Fruit fly (Drosophila melanogaster): Measurements from ENCODE around the gene CG32445.

Gene CG32445

DNA sequence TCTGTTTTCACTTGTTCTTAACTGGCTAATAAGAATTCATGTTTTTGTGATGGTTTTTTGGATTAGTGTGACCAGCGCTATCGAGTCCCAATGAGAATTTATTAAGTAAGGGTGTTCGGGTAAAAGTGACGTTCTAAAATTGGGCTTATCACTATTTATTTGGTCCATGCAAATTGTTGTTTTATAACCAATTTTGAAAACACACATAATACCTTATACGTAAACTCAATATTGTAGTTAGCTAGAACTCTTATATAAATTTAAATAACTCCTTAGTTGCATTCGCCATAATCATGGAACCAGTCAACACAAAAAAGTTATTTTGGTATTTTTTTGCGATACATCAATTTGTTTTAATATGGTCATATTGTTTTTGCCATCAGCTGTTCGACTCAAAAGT, 40.5 kb downstream of the CG32445 start, which contains the start of the genes Als2 and CG11248 (continued):
- TF ChIP-seq gcm (GFP tag; optimal IDR thresholded peaks at IDR 0.05) = no peak
- TF ChIP-seq Opbp (GFP tag; IDR thresholded peaks at IDR 0.05; ENCODE audit: partially characterized antibody) = no peak
- no peak for TF ChIP-seq prd (optimal IDR thresholded peaks at IDR 0.05)
- peak; percentile 84 for TF ChIP-seq prd (GFP tag; IDR thresholded peaks at IDR 0.05)
- peak; percentile 88 for TF ChIP-seq CG14710 (tag; optimal IDR thresholded peaks at IDR 0.05)
- no peak for TF ChIP-seq Tbp (GFP tag; optimal IDR thresholded peaks at IDR 0.05)
- TF ChIP-seq CG2120 (GFP tag; optimal IDR thresholded peaks at IDR 0.05) = peak; percentile 87
- TF ChIP-seq Bteb2 (GFP tag; optimal IDR thresholded peaks at IDR 0.05) = peak; percentile 73
- TF ChIP-seq Hr51 (GFP tag; optimal IDR thresholded peaks at IDR 0.05) = peak in 1 of 2 experiments; percentile 64
- peak; percentile 69; the same call in 2 of the 3 replicates for TF ChIP-seq CG34422 (GFP tag; IDR thresholded peaks at IDR 0.05)
- TF ChIP-seq rib (GFP tag; IDR thresholded peaks at IDR 0.05) = no peak
- no peak for TF ChIP-seq hkb (optimal IDR thresholded peaks at IDR 0.05)
- peak; percentile 61 for TF ChIP-seq hkb (GFP tag; IDR thresholded peaks at IDR 0.05)
- TF ChIP-seq CG17829 (tag; optimal IDR thresholded peaks at IDR 0.05) = peak; percentile 86
- peak; percentile 65 for TF ChIP-seq croc (GFP tag; conservative IDR thresholded peaks at IDR 0.05)
- peak; percentile 63; the same call in 1 of the 2 replicates for TF ChIP-seq al (GFP tag; IDR thresholded peaks at IDR 0.05)
- peak; percentile 77 for TF ChIP-seq az2 (GFP tag; optimal IDR thresholded peaks at IDR 0.05)
- TF ChIP-seq fu2 (GFP tag; optimal IDR thresholded peaks at IDR 0.05) = peak; percentile 63
- TF ChIP-seq HLH4C (GFP tag; IDR thresholded peaks at IDR 0.05; ENCODE audit: partially characterized antibody) = no peak
- peak; percentile 68 for TF ChIP-seq Fer2 (tag; optimal IDR thresholded peaks at IDR 0.05)
- TF ChIP-seq dysf (GFP tag; IDR thresholded peaks at IDR 0.05) = peak; percentile 76
- TF ChIP-seq Sry-δ (GFP tag; optimal IDR thresholded peaks at IDR 0.05) = peak; percentile 60
- TF ChIP-seq eyg (GFP tag; optimal IDR thresholded peaks at IDR 0.05) = peak; percentile 43
- peak; percentile 54; the same call in 1 of the 2 replicates for TF ChIP-seq HLH3B (GFP tag; IDR thresholded peaks at IDR 0.05)
- TF ChIP-seq Hsf (GFP tag; optimal IDR thresholded peaks at IDR 0.05) = peak; percentile 85
- TF ChIP-seq Oaz (GFP tag; IDR thresholded peaks at IDR 0.05) = 0 out of 2 replicates have a peak, but pooled peaks have one; percentile 27
- no peak for TF ChIP-seq sug (tag; optimal IDR thresholded peaks at IDR 0.05)
- no peak for TF ChIP-seq CG1529 (GFP tag; optimal IDR thresholded peaks at IDR 0.05)
- TF ChIP-seq lilli (GFP tag; optimal IDR thresholded peaks at IDR 0.05) = peak; percentile 80
- peak; percentile 64 for TF ChIP-seq vvl (GFP tag; IDR thresholded peaks at IDR 0.05)
- peak; percentile 73 for TF ChIP-seq CG32532 (GFP tag; IDR thresholded peaks at IDR 0.05)
- TF ChIP-seq CG5245 (GFP tag; optimal IDR thresholded peaks at IDR 0.05) = peak; percentile 51
- no peak for TF ChIP-seq Mrtf (GFP tag; IDR thresholded peaks at IDR 0.05)
- TF ChIP-seq Sox100B (GFP tag; optimal IDR thresholded peaks at IDR 0.05) = no peak
- TF ChIP-seq D (optimal IDR thresholded peaks at IDR 0.05) = no peak
- peak; percentile 60 for TF ChIP-seq D (GFP tag; optimal IDR thresholded peaks at IDR 0.05)
- no peak for TF ChIP-seq MESR4 (GFP tag; optimal IDR thresholded peaks at IDR 0.05)
- peak; percentile 20; the same call in 1 of the 2 replicates for TF ChIP-seq klu (GFP tag; IDR thresholded peaks at IDR 0.05)
- no peak for TF ChIP-seq Nf-YA (GFP tag; IDR thresholded peaks at IDR 0.05)
- TF ChIP-seq CG7786 (GFP tag; optimal IDR thresholded peaks at IDR 0.05) = peak; percentile 66
- TF ChIP-seq Dfd (GFP tag; optimal IDR thresholded peaks at IDR 0.05) = no peak
- no peak for TF ChIP-seq HLHmδ (GFP tag; optimal IDR thresholded peaks at IDR 0.05)
- 0 out of 3 replicates have a peak, but pooled peaks have one; percentile 18 for TF ChIP-seq ase (GFP tag; IDR thresholded peaks at IDR 0.05)
- TF ChIP-seq disco-r (GFP tag; optimal IDR thresholded peaks at IDR 0.05) = no peak
- TF ChIP-seq ara (GFP tag; IDR thresholded peaks at IDR 0.05) = no peak
- no peak for TF ChIP-seq eve (GFP tag; optimal IDR thresholded peaks at IDR 0.05)
- TF ChIP-seq CG12744 (GFP tag; optimal IDR thresholded peaks at IDR 0.05) = no peak
- TF ChIP-seq ac (GFP tag; optimal IDR thresholded peaks at IDR 0.05) = no peak
- no peak for TF ChIP-seq fru (optimal IDR thresholded peaks at IDR 0.05)
- no peak for TF ChIP-seq br (optimal IDR thresholded peaks at IDR 0.05)
- peak; percentile 87 for TF ChIP-seq CoRest (tag; optimal IDR thresholded peaks at IDR 0.05)
- TF ChIP-seq CG16815 (GFP tag; optimal IDR thresholded peaks at IDR 0.05) = peak; percentile 57
- no peak for TF ChIP-seq CG2889 (GFP tag; IDR thresholded peaks at IDR 0.05)
- TF ChIP-seq Ada2b (GFP tag; IDR thresholded peaks at IDR 0.05) = peak; percentile 62
